Worm (Caenorhabditis elegans): Measurements from ENCODE around the gene C50F4.6.

Gene C50F4.6

DNA sequence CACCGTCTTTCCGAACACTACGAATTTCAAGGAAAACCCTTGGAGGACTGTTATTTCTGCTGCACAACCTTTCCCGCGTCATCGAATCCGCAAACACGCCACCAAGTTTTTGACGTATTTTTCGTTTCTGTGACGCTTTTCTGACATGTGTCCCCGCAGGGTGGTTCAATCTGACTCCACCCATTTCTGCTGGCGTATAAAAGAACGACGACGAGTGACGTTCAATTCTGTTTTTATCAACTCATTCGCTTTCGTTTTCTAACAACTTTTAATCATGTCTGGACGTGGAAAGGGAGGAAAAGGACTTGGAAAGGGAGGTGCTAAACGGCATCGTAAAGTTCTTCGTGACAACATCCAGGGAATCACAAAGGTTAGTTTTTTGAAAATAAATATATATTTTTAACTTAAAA is 973 bp downstream of the C50F4.6 start, which contains the start of gene his-37 (continued):
- TF ChIP-seq lin-54 (GFP tag; optimal IDR thresholded peaks at IDR 0.05) = peak; percentile 94
- 0 out of 2 replicates have a peak, but pooled peaks have one; percentile 13 for TF ChIP-seq D2030.7 (GFP tag; IDR thresholded peaks at IDR 0.05)
- peak; percentile 98 for TF ChIP-seq somi-1 (GFP tag; optimal IDR thresholded peaks at IDR 0.05)
- no peak for TF ChIP-seq hrde-1 (tag; optimal IDR thresholded peaks at IDR 0.05; ENCODE audit: borderline replicate concordance)
- TF ChIP-seq ama-1 (optimal IDR thresholded peaks at IDR 0.05) = peak; percentile 70
- no peak for TF ChIP-seq ama-1 (GFP tag; optimal IDR thresholded peaks at IDR 0.05)
- TF ChIP-seq F39B2.1 (GFP tag; IDR thresholded peaks at IDR 0.05) = peak; percentile 100
- peak; percentile 90 for TF ChIP-seq rcor-1 (GFP tag; IDR thresholded peaks at IDR 0.05)
- peak; percentile 96 for TF ChIP-seq Y53G8AR.9 (GFP tag; conservative IDR thresholded peaks at IDR 0.05)
- peak; percentile 96 for TF ChIP-seq egl-18 (GFP tag; IDR thresholded peaks at IDR 0.05)
- TF ChIP-seq tbx-9 (tag; optimal IDR thresholded peaks at IDR 0.05; ENCODE audit: borderline replicate concordance) = no peak
- TF ChIP-seq madf-8 (GFP tag; conservative IDR thresholded peaks at IDR 0.05) = no peak
- no peak for TF ChIP-seq him-1 (tag; optimal IDR thresholded peaks at IDR 0.05)
- peak; percentile 90 for TF ChIP-seq lir-1 (GFP tag; conservative IDR thresholded peaks at IDR 0.05)
- TF ChIP-seq rec-8 (tag; optimal IDR thresholded peaks at IDR 0.05) = no peak
- 0 out of 2 replicates have a peak, but pooled peaks have one; percentile 43 for TF ChIP-seq ztf-25 (GFP tag; IDR thresholded peaks at IDR 0.05)
- peak; percentile 92 for TF ChIP-seq F22D6.2 (tag; optimal IDR thresholded peaks at IDR 0.05)
- TF ChIP-seq tbp1 (GFP tag; optimal IDR thresholded peaks at IDR 0.05) = peak; percentile 81
- peak; percentile 98 for TF ChIP-seq ets-4 (GFP tag; optimal IDR thresholded peaks at IDR 0.05)
- TF ChIP-seq B0336.3 (GFP tag; IDR thresholded peaks at IDR 0.05) = peak; percentile 96
- no peak for TF ChIP-seq Y53F4B.3 (GFP tag; IDR thresholded peaks at IDR 0.05)
- peak in 2 of 3 experiments; percentile 71 to 95 for TF ChIP-seq lin-35 (GFP tag; optimal IDR thresholded peaks at IDR 0.05)
- TF ChIP-seq ceh-27 (GFP tag; optimal IDR thresholded peaks at IDR 0.05) = peak; percentile 99
- TF ChIP-seq ceh-100 (GFP tag; IDR thresholded peaks at IDR 0.05) = peak; percentile 76
- TF ChIP-seq ztf-28 (GFP tag; IDR thresholded peaks at IDR 0.05) = 0 out of 2 replicates have a peak, but pooled peaks have one; percentile 45
- TF ChIP-seq sptf-2 (GFP tag; optimal IDR thresholded peaks at IDR 0.05) = no peak
- TF ChIP-seq let-607 (tag; optimal IDR thresholded peaks at IDR 0.05) = peak; percentile 93 to 95
- peak; percentile 94 for TF ChIP-seq ztf-22 (GFP tag; optimal IDR thresholded peaks at IDR 0.05)
- TF ChIP-seq nhr-179 (tag; optimal IDR thresholded peaks at IDR 0.05) = no peak
- TF ChIP-seq aptf-3 (GFP tag; IDR thresholded peaks at IDR 0.05) = no peak
- TF ChIP-seq madf-6 (GFP tag; IDR thresholded peaks at IDR 0.05) = peak; percentile 33; the same call in 1 of the 2 replicates
- TF ChIP-seq C17E4.6 (GFP tag; IDR thresholded peaks at IDR 0.05) = peak; percentile 40; the same call in 1 of the 2 replicates
- TF ChIP-seq snpc-3.4 (tag; optimal IDR thresholded peaks at IDR 0.05) = peak; percentile 21
- no peak for TF ChIP-seq F49E8.2 (tag; optimal IDR thresholded peaks at IDR 0.05; ENCODE audit: insufficient read depth)
- 0 out of 2 replicates have a peak, but pooled peaks have one; percentile 55 for TF ChIP-seq sea-2 (GFP tag; IDR thresholded peaks at IDR 0.05)
- TF ChIP-seq unc-62 (GFP tag; optimal IDR thresholded peaks at IDR 0.05) = peak; percentile 88
- TF ChIP-seq nhr-27 (tag; optimal IDR thresholded peaks at IDR 0.05) = no peak
- peak; percentile 33 for TF ChIP-seq akir-1 (GFP tag; optimal IDR thresholded peaks at IDR 0.05)
- TF ChIP-seq aptf-2 (GFP tag; conservative IDR thresholded peaks at IDR 0.05) = no peak
- no peak for TF ChIP-seq lsy-27 (tag; optimal IDR thresholded peaks at IDR 0.05; ENCODE audit: borderline replicate concordance, insufficient read depth)
- TF ChIP-seq B0019.2 (GFP tag; conservative IDR thresholded peaks at IDR 0.05) = no peak
- peak; percentile 96 for TF ChIP-seq C06A6.2 (GFP tag; conservative IDR thresholded peaks at IDR 0.05)
- peak; percentile 69 for TF ChIP-seq lin-26 (GFP tag; IDR thresholded peaks at IDR 0.05)
- TF ChIP-seq F57C9.4 (tag; optimal IDR thresholded peaks at IDR 0.05) = peak; percentile 64
- peak; percentile 71; the same call in 1 of the 2 replicates for TF ChIP-seq hmg-20 (GFP tag; IDR thresholded peaks at IDR 0.05)
- peak; percentile 93 for TF ChIP-seq ekl-4 (GFP tag; IDR thresholded peaks at IDR 0.05)
- TF ChIP-seq dox-1 (GFP tag; IDR thresholded peaks at IDR 0.05) = peak; percentile 98

Measured in whole organism, young adult.